In the genomic region with DNA sequence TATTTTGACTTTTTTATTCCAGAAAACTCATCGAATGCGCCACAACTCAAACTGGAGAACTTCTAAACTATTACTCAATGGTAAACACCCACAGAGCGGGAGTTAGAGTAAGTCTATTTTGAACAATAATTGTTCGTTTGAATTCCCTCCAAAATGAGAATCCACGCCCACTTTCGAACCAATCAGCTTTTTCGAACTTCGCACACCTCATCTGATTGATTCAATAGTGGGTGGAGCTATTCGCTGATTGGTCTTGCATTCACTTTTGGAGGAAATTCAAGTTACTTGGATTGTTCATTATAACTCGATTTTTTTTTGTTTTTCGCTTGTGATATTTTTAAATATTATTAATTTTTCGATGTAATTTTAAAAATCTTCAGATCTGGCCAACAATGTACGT, we compare ENCODE assay signal across 3 worm cellular contexts.
A peak's percentile ranks its signal among the peaks of the same experiment; 100 is the strongest.
TF ChIP-seq lines count a peak whose summit lies in the region.

No protein-coding gene starts in this region.

TF ChIP-seq in whole organism, L3 larva, 47 proteins besides CTCF, POLR2A, EP300 and RAD21:
- TF ChIP-seq eor-1 (tag; optimal IDR thresholded peaks at IDR 0.05; lab: Kevin White, UChicago) (no peak), nfya-1 (tag; optimal IDR thresholded peaks at IDR 0.05; lab: Kevin White, UChicago; ENCODE audit: insufficient read depth) (peak; percentile 96)

TF ChIP-seq in whole organism, late embryonic, 69 proteins besides CTCF, POLR2A, EP300 and RAD21:
- TF ChIP-seq ref-2 (tag; optimal IDR thresholded peaks at IDR 0.05; lab: Kevin White, UChicago) (no peak), nfya-1 (tag; optimal IDR thresholded peaks at IDR 0.05; lab: Kevin White, UChicago) (peak; percentile 72), unc-86 (tag; optimal IDR thresholded peaks at IDR 0.05; lab: Kevin White, UChicago) (no peak), tbx-2 (tag; optimal IDR thresholded peaks at IDR 0.05; lab: Kevin White, UChicago) (no peak)

TF ChIP-seq in whole organism, young adult, 124 proteins besides CTCF, POLR2A, EP300 and RAD21:
- TF ChIP-seq cebp-1 (GFP tag; IDR thresholded peaks at IDR 0.05; lab: Robert Waterston, UW) (no peak), cebp-1 (tag; optimal IDR thresholded peaks at IDR 0.05; lab: Kevin White, UChicago) (no peak), nfyb-1 (GFP tag; IDR thresholded peaks at IDR 0.05; lab: Robert Waterston, UW) (peak; percentile 93)
